Worm (Caenorhabditis elegans) whole organism, late embryonic: ENCODE results near the gene W03F9.2.

Source experiments
- dmd-4 ChIP-seq: sonication (generic microtip); optimal IDR thresholded peaks from 2 replicates; lab custom pipeline; 2016; ENCODE audit warnings: borderline replicate concordance, missing genetic modification characterization, missing compliant biosample characterization
- hlh-13 ChIP-seq: fragments of 200-800 bp; sonication (Bioruptor generic); optimal IDR thresholded peaks from 2 replicates; lab custom pipeline; 2018; ENCODE audit warnings: mild to moderate bottlenecking, missing genetic modification characterization, missing compliant biosample characterization
- pag-3 ChIP-seq: sonication (generic microtip); optimal IDR thresholded peaks from 2 replicates; lab custom pipeline; 2016; ENCODE audit warnings: missing compliant biosample characterization, missing genetic modification characterization, borderline replicate concordance
- tbx-2 ChIP-seq: sonication (generic microtip); optimal IDR thresholded peaks from 2 replicates; lab custom pipeline; 2016; ENCODE audit warnings: missing genetic modification characterization, missing compliant biosample characterization
- ttx-3 ChIP-seq: sonication (generic microtip); optimal IDR thresholded peaks from 2 replicates; lab custom pipeline; 2016; ENCODE audit warnings: missing genetic modification reagents, missing genetic modification characterization, missing compliant biosample characterization

DNA sequence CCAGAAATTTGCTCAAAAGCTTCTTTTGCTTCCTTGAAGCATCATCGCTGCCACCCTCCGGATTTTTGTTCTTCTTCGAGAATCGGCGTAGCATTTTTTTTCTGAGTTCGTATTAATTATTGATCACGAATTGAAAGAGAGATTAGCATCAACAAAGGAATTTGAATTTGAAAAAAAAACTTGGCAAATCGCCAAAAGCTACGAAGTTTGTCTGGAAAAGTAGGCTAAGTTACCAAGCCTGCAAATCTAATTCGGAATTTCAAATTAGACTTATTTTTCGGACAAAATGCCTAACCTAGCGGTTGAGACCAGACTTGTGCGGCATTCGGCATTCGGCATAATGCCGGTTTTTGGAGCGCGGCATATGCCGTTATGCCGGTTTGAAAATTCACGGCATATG is 44.3 kb upstream of the W03F9.2 start, which contains the start of gene cfap-36:
- TF ChIP-seq pag-3 (tag; lab: Kevin White, UChicago) (no peak), hlh-13 (GFP tag; lab: Kevin White, UChicago) (no peak), ttx-3 (tag; lab: Kevin White, UChicago) (no peak), tbx-2 (tag; lab: Kevin White, UChicago) (no peak), dmd-4 (tag; lab: Kevin White, UChicago) (no peak)
